Fruit fly (Drosophila melanogaster): ENCODE data around the gene Ibf2.

The Ibf2 gene

dm6 chr3R:9239941-9240400 is 18.3 kb downstream of the Ibf2 start (continued):
- peak in 1 of 2 experiments; percentile 52 for TF ChIP-seq Pdp1 (GFP tag; optimal IDR thresholded peaks at IDR 0.05)
- TF ChIP-seq hth (optimal IDR thresholded peaks at IDR 0.05) = no peak
- TF ChIP-seq CG13123 (GFP tag; optimal IDR thresholded peaks at IDR 0.05) = no peak
- no peak for TF ChIP-seq GATAe (GFP tag; conservative IDR thresholded peaks at IDR 0.05)
- TF ChIP-seq seq (GFP tag; IDR thresholded peaks at IDR 0.05) = no peak
- no peak for TF ChIP-seq Lpt (GFP tag; optimal IDR thresholded peaks at IDR 0.05)
- TF ChIP-seq Med (GFP tag) = peak; percentile 35
- TF ChIP-seq CG4404 (GFP tag; IDR thresholded peaks at IDR 0.05) = no peak
- TF ChIP-seq Atf-2 (GFP tag; optimal IDR thresholded peaks at IDR 0.05) = no peak
- TF ChIP-seq exex (tag; optimal IDR thresholded peaks at IDR 0.05) = no peak
- no peak for TF ChIP-seq disco-r (GFP tag; optimal IDR thresholded peaks at IDR 0.05)
- peak; percentile 40; the same call in 2 of the 3 replicates for TF ChIP-seq CG17361 (GFP tag; IDR thresholded peaks at IDR 0.05)
- TF ChIP-seq Hand (GFP tag; optimal IDR thresholded peaks at IDR 0.05) = no peak
- no peak for TF ChIP-seq pnt (GFP tag; optimal IDR thresholded peaks at IDR 0.05)
- TF ChIP-seq CG9932 (GFP tag; IDR thresholded peaks at IDR 0.05) = no peak
- TF ChIP-seq CG42726 (GFP tag; IDR thresholded peaks at IDR 0.05; ENCODE audit: partially characterized antibody) = peak; percentile 77
- no peak for TF ChIP-seq tap (tag; optimal IDR thresholded peaks at IDR 0.05)
- peak; percentile 55 for TF ChIP-seq CG15514 (GFP tag; optimal IDR thresholded peaks at IDR 0.05)
- peak; percentile 83 for TF ChIP-seq MESR4 (GFP tag; optimal IDR thresholded peaks at IDR 0.05)
- TF ChIP-seq CG1832 (GFP tag; optimal IDR thresholded peaks at IDR 0.05) = no peak
- no peak for TF ChIP-seq CG10147 (GFP tag; optimal IDR thresholded peaks at IDR 0.05)
- no peak for TF ChIP-seq ranshi (GFP tag; IDR thresholded peaks at IDR 0.05)
- peak; percentile 25 for TF ChIP-seq CG18262 (tag; optimal IDR thresholded peaks at IDR 0.05)
- TF ChIP-seq CoRest (tag; optimal IDR thresholded peaks at IDR 0.05) = peak; percentile 5
- no peak for TF ChIP-seq sima (GFP tag; optimal IDR thresholded peaks at IDR 0.05)
- TF ChIP-seq CG6175 (GFP tag; IDR thresholded peaks at IDR 0.05) = no peak
- no peak for TF ChIP-seq Ets65A (GFP tag)
- TF ChIP-seq lilli (GFP tag; optimal IDR thresholded peaks at IDR 0.05) = peak; percentile 2
- no peak for TF ChIP-seq zf30C (GFP tag; optimal IDR thresholded peaks at IDR 0.05)
- no peak for TF ChIP-seq CG18011 (GFP tag; optimal IDR thresholded peaks at IDR 0.05)
- no peak for TF ChIP-seq TFAM (GFP tag; optimal IDR thresholded peaks at IDR 0.05)
- TF ChIP-seq E2f2 (GFP tag; IDR thresholded peaks at IDR 0.05) = peak; percentile 87
- TF ChIP-seq CG9727 (GFP tag; optimal IDR thresholded peaks at IDR 0.05) = peak; percentile 16
- peak in 1 of 2 experiments; percentile 6 for TF ChIP-seq dpn (GFP tag; optimal IDR thresholded peaks at IDR 0.05)
- TF ChIP-seq CG2116 (GFP tag; optimal IDR thresholded peaks at IDR 0.05) = peak; percentile 97
- TF ChIP-seq lov (optimal IDR thresholded peaks at IDR 0.05) = no peak
- no peak for TF ChIP-seq lov (GFP tag; IDR thresholded peaks at IDR 0.05)
- no peak for TF ChIP-seq Asciz (GFP tag; optimal IDR thresholded peaks at IDR 0.05)
- peak; percentile 70 for TF ChIP-seq Doc3 (GFP tag; IDR thresholded peaks at IDR 0.05; ENCODE audit: partially characterized antibody)
- peak; percentile 80 for TF ChIP-seq phol (tag; optimal IDR thresholded peaks at IDR 0.05)
- peak; percentile 24; the same call in 1 of the 3 replicates for TF ChIP-seq row (GFP tag; IDR thresholded peaks at IDR 0.05)
- no peak for TF ChIP-seq B-H2 (GFP tag; optimal IDR thresholded peaks at IDR 0.05)
- no peak for TF ChIP-seq CG12071 (GFP tag; optimal IDR thresholded peaks at IDR 0.05)
- TF ChIP-seq ap (GFP tag; IDR thresholded peaks at IDR 0.05) = no peak
- TF ChIP-seq CG31365 (tag; optimal IDR thresholded peaks at IDR 0.05) = no peak
- TF ChIP-seq CG14014 (GFP tag; IDR thresholded peaks at IDR 0.05) = no peak
- TF ChIP-seq gfzf (GFP tag; optimal IDR thresholded peaks at IDR 0.05) = peak; percentile 52
- TF ChIP-seq shn (GFP tag; optimal IDR thresholded peaks at IDR 0.05) = no peak
- TF ChIP-seq vfl (GFP tag; optimal IDR thresholded peaks at IDR 0.05) = peak; percentile 28
- no peak for TF ChIP-seq CG8944 (GFP tag; optimal IDR thresholded peaks at IDR 0.05)
- TF ChIP-seq Deaf1 (tag; optimal IDR thresholded peaks at IDR 0.05) = peak; percentile 56
- TF ChIP-seq CG2120 (GFP tag; optimal IDR thresholded peaks at IDR 0.05) = peak; percentile 9

All from whole organism, embryonic.